Fruit fly (Drosophila melanogaster) ovary, adult (tissue): ENCODE results near the gene AP-2sigma.

Experiments
- CG17801 ChIP-seq: fragments of 200-800 bp; optimal IDR thresholded peaks from 2 replicates; lab custom pipeline; 2019; ENCODE audit warnings: missing biosample characterization, mild to moderate bottlenecking, missing genetic modification characterization, moderate library complexity; ENCODE audit not compliant: partially characterized antibody

Gene AP-2sigma

dm6 chr3R:21269923-21270322, at the start of gene AP-2sigma, which contains the start of gene Idi:
Gene AP-2sigma (minus strand): TSS chr3R:21270075.
Gene Idi (plus strand): TSS chr3R:21270126.
- peak; percentile 13 for TF ChIP-seq CG17801 (GFP tag; lab: Kevin White, UChicago)

dm6 chr3R:21319120-21319519, 49.2 kb upstream of the AP-2sigma start:
- TF ChIP-seq CG17801 (GFP tag; lab: Kevin White, UChicago), result no peak

- TF ChIP-seq CG17801 (GFP tag; lab: Kevin White, UChicago), result peak; percentile 29
Measured at dm6 chr3R:21297387-21297956, 27.6 kb upstream of the AP-2sigma start.

dm6 chr3R:21296728-21297386, 27.0 kb upstream of the AP-2sigma start:
- no peak for TF ChIP-seq CG17801 (GFP tag; lab: Kevin White, UChicago)

- peak; percentile 93 for TF ChIP-seq CG17801 (GFP tag; lab: Kevin White, UChicago)
Measured at dm6 chr3R:21296038-21296727, 26.3 kb upstream of the AP-2sigma start.

- TF ChIP-seq CG17801 (GFP tag; lab: Kevin White, UChicago), result no peak
Measured at dm6 chr3R:21295695-21296037, 25.8 kb upstream of the AP-2sigma start.

dm6 chr3R:21295004-21295403, 25.1 kb upstream of the AP-2sigma start:
- TF ChIP-seq CG17801 (GFP tag; lab: Kevin White, UChicago), result no peak

- no peak for TF ChIP-seq CG17801 (GFP tag; lab: Kevin White, UChicago)
Measured at dm6 chr3R:21293833-21294232, 24.0 kb upstream of the AP-2sigma start, which contains the start of gene SIFaR. Gene SIFaR (minus strand): TSS chr3R:21293998.

dm6 chr3R:21289071-21289613, 19.3 kb upstream of the AP-2sigma start:
- no peak for TF ChIP-seq CG17801 (GFP tag; lab: Kevin White, UChicago)

dm6 chr3R:21288462-21288861, 18.6 kb upstream of the AP-2sigma start:
- TF ChIP-seq CG17801 (GFP tag; lab: Kevin White, UChicago), result no peak

dm6 chr3R:21282897-21283296, 13.0 kb upstream of the AP-2sigma start, which contains the start of gene CG17298:
Gene CG17298 (plus strand): TSS chr3R:21283197.
- no peak for TF ChIP-seq CG17801 (GFP tag; lab: Kevin White, UChicago)

- TF ChIP-seq CG17801 (GFP tag; lab: Kevin White, UChicago), result no peak
Measured at dm6 chr3R:21276111-21276510, 6.2 kb upstream of the AP-2sigma start, which contains the start of gene CG3301. Gene CG3301 (minus strand): TSS chr3R:21276249.

- no peak for TF ChIP-seq CG17801 (GFP tag; lab: Kevin White, UChicago)
Measured at dm6 chr3R:21274870-21275269, 5.0 kb upstream of the AP-2sigma start.

- peak; percentile 38 for TF ChIP-seq CG17801 (GFP tag; lab: Kevin White, UChicago)
Measured at dm6 chr3R:21273427-21274038, 3.7 kb upstream of the AP-2sigma start, which contains the start of gene CG3308. Gene CG3308 (minus strand): TSS chr3R:21273817.

- no peak for TF ChIP-seq CG17801 (GFP tag; lab: Kevin White, UChicago)
Measured at dm6 chr3R:21271208-21271607, 1.3 kb upstream of the AP-2sigma start.
